Fruit fly (Drosophila melanogaster) whole organism, embryonic: ENCODE data around the gene CG9986.

Experiments
- Adf1 ChIP-seq: fragments of 200-800 bp; sonication (Bioruptor generic); IDR thresholded peaks from 2 replicates; pipeline ENCODE4 v1.3.6; 2022; ENCODE audit warnings: missing biosample characterization, missing genetic modification characterization
- Bdp1 ChIP-seq: fragments of 200-800 bp; sonication (Bioruptor generic); optimal IDR thresholded peaks from 3 replicates; lab custom pipeline; 2016; ENCODE audit warnings: missing biosample characterization, missing genetic modification characterization
- CG10366 ChIP-seq: fragments of 200-800 bp; sonication (Bioruptor generic); IDR thresholded peaks from 2 replicates; pipeline ENCODE4 v1.3.6; 2022; ENCODE audit warnings: missing biosample characterization, missing genetic modification characterization
- CG11085 ChIP-seq: fragments of 200-800 bp; sonication (Bioruptor generic); IDR thresholded peaks from 2 replicates; pipeline ENCODE4 v1.3.6; 2022; ENCODE audit warnings: missing biosample characterization, missing genetic modification characterization
- CG11093 ChIP-seq: fragments of 200-800 bp; sonication (Bioruptor generic); IDR thresholded peaks from 3 replicates; pipeline ENCODE4 v1.3.6; 2022; ENCODE audit warnings: missing biosample characterization, missing genetic modification characterization
- CG11723 ChIP-seq: fragments of 200-800 bp; sonication (Bioruptor generic); optimal IDR thresholded peaks from 2 replicates; lab custom pipeline; 2017; ENCODE audit warnings: missing biosample characterization, mild to moderate bottlenecking, missing genetic modification characterization
- CG12236 ChIP-seq: fragments of 200-800 bp; sonication (Bioruptor generic); optimal IDR thresholded peaks from 2 replicates; lab custom pipeline; 2016; ENCODE audit warnings: missing biosample characterization, missing genetic modification characterization
- CG13424 ChIP-seq: fragments of 200-800 bp; sonication (Bioruptor generic); optimal IDR thresholded peaks from 2 replicates; lab custom pipeline; 2019; ENCODE audit warnings: missing biosample characterization, mild to moderate bottlenecking, missing genetic modification characterization, moderate library complexity
- CG14014 ChIP-seq: fragments of 200-800 bp; sonication (Bioruptor generic); IDR thresholded peaks from 2 replicates; pipeline ENCODE4 v1.3.6; 2022; ENCODE audit warnings: missing biosample characterization, missing genetic modification characterization
- CG16813 ChIP-seq: fragments of 200-800 bp; sonication (Bioruptor generic); IDR thresholded peaks from 3 replicates; pipeline ENCODE4 v1.3.6; 2022; ENCODE audit warnings: missing biosample characterization, missing genetic modification characterization; ENCODE audit not compliant: partially characterized antibody
- CG16815 ChIP-seq: fragments of 200-800 bp; sonication (Bioruptor generic); optimal IDR thresholded peaks from 3 replicates; lab custom pipeline; 2017; ENCODE audit warnings: missing biosample characterization, mild to moderate bottlenecking, missing genetic modification characterization
- CG17186 ChIP-seq: fragments of 200-800 bp; sonication (Bioruptor generic); optimal IDR thresholded peaks from 3 replicates; lab custom pipeline; 2017; ENCODE audit warnings: missing biosample characterization, missing genetic modification reagents, missing genetic modification characterization
- CG17802 ChIP-seq: fragments of 200-800 bp; sonication (Bioruptor generic); optimal IDR thresholded peaks from 2 replicates; lab custom pipeline; 2018; ENCODE audit warnings: missing biosample characterization, mild to moderate bottlenecking, missing genetic modification characterization, moderate library complexity
- CG17912 ChIP-seq: fragments of 200-800 bp; sonication (Bioruptor generic); optimal IDR thresholded peaks from 2 replicates; lab custom pipeline; 2018; ENCODE audit warnings: missing biosample characterization, mild to moderate bottlenecking, missing genetic modification characterization
- CG31441 ChIP-seq: fragments of 200-800 bp; sonication (Bioruptor generic); IDR thresholded peaks from 2 replicates; pipeline ENCODE4 v1.3.6; 2022; ENCODE audit warnings: missing biosample characterization, missing genetic modification characterization
- CG32532 ChIP-seq: fragments of 200-800 bp; sonication (Bioruptor generic); IDR thresholded peaks from 2 replicates; pipeline ENCODE4 v1.3.6; 2022; ENCODE audit warnings: missing biosample characterization, missing genetic modification characterization
- CG3847 ChIP-seq: fragments of 200-800 bp; sonication (Bioruptor generic); IDR thresholded peaks from 2 replicates; pipeline ENCODE4 v1.3.6; 2022; ENCODE audit warnings: missing biosample characterization, missing genetic modification characterization
- CG4360 ChIP-seq: fragments of 200-800 bp; sonication (Bioruptor generic); IDR thresholded peaks from 2 replicates; pipeline ENCODE4 v1.3.6; 2022; ENCODE audit warnings: missing biosample characterization, missing genetic modification characterization
- CG7963 ChIP-seq: fragments of 200-800 bp; sonication (Bioruptor generic); IDR thresholded peaks from 3 replicates; pipeline ENCODE4 v1.3.6; 2022; ENCODE audit warnings: missing biosample characterization, missing genetic modification characterization; ENCODE audit not compliant: partially characterized antibody
- CG8944 ChIP-seq: fragments of 200-800 bp; sonication (Bioruptor generic); optimal IDR thresholded peaks from 3 replicates; lab custom pipeline; 2016; ENCODE audit warnings: missing biosample characterization, missing genetic modification characterization
- CG9437 ChIP-seq: fragments of 200-800 bp; sonication (Bioruptor generic); optimal IDR thresholded peaks from 2 replicates; lab custom pipeline; 2018; ENCODE audit warnings: missing biosample characterization, mild to moderate bottlenecking, missing genetic modification characterization
- Deaf1 ChIP-seq: fragments of 200-800 bp; optimal IDR thresholded peaks from 3 replicates; lab custom pipeline; 2019; ENCODE audit warnings: missing biosample characterization, mild to moderate bottlenecking, missing genetic modification characterization, moderate library complexity
- Dek ChIP-seq: fragments of 200-800 bp; sonication (Bioruptor generic); optimal IDR thresholded peaks from 3 replicates; lab custom pipeline; 2019; ENCODE audit warnings: missing biosample characterization, mild to moderate bottlenecking, missing genetic modification characterization, moderate library complexity
- Dll ChIP-seq: fragments of 200-800 bp; sonication (Bioruptor generic); IDR thresholded peaks from 4 replicates; pipeline ENCODE4 v1.3.6; 2022; ENCODE audit warnings: missing biosample characterization, missing genetic modification characterization; ENCODE audit not compliant: partially characterized antibody
- Doc3 ChIP-seq: fragments of 200-800 bp; sonication (Bioruptor generic); IDR thresholded peaks from 3 replicates; pipeline ENCODE4 v1.3.6; 2022; ENCODE audit warnings: missing biosample characterization, missing genetic modification characterization; ENCODE audit not compliant: partially characterized antibody
- Elba2 ChIP-seq: fragments of 200-800 bp; sonication (Bioruptor generic); optimal IDR thresholded peaks from 3 replicates; lab custom pipeline; 2016; ENCODE audit warnings: missing biosample characterization, missing genetic modification characterization
- Fer1 ChIP-seq: fragments of 200-800 bp; sonication (Bioruptor generic); optimal IDR thresholded peaks from 2 replicates; lab custom pipeline; 2017; ENCODE audit warnings: missing biosample characterization, mild to moderate bottlenecking, missing genetic modification characterization
- Hmr ChIP-seq: fragments of 200-800 bp; sonication (Bioruptor generic); optimal IDR thresholded peaks from 3 replicates; lab custom pipeline; 2017; ENCODE audit warnings: mild to moderate bottlenecking, missing biosample characterization, missing genetic modification reagents, missing genetic modification characterization
- Hr78 ChIP-seq, 2 experiments: fragments of 200-800 bp in 1 of 2; fragments of >200 bp in 1 of 2; sonication (Bioruptor generic) in 1 of 2; optimal IDR thresholded peaks; 2 replicates each; lab custom pipeline; 2017 to 2019; ENCODE audit warnings: missing biosample characterization in 2 of 2, missing genetic modification characterization in 2 of 2, mild to moderate bottlenecking in 1 of 2, moderate library complexity in 1 of 2
- Nf-YC ChIP-seq: fragments of 200-800 bp; optimal IDR thresholded peaks from 3 replicates; lab custom pipeline; 2019; ENCODE audit warnings: missing biosample characterization, mild to moderate bottlenecking, missing genetic modification characterization, moderate library complexity
- Sin3A ChIP-seq: fragments of >200 bp; optimal IDR thresholded peaks from 2 replicates; lab custom pipeline; 2018
- Tbp ChIP-seq: fragments of >200 bp; optimal IDR thresholded peaks from 2 replicates; lab custom pipeline; 2018; ENCODE audit warnings: missing biosample characterization, missing genetic modification characterization
- bbx ChIP-seq: fragments of 200-800 bp; sonication (Bioruptor generic); IDR thresholded peaks from 2 replicates; pipeline ENCODE4 v1.3.6; 2022; ENCODE audit warnings: missing biosample characterization, missing genetic modification characterization; ENCODE audit not compliant: partially characterized antibody
- bcd ChIP-seq: fragments of 200-800 bp; sonication (Bioruptor generic); optimal IDR thresholded peaks from 2 replicates; lab custom pipeline; 2017; ENCODE audit warnings: missing biosample characterization, mild to moderate bottlenecking, missing genetic modification characterization
- cato ChIP-seq: fragments of 200-800 bp; sonication (Bioruptor generic); optimal IDR thresholded peaks from 2 replicates; lab custom pipeline; 2016; ENCODE audit warnings: missing biosample characterization, missing genetic modification characterization, borderline replicate concordance
- chif ChIP-seq, 2 experiments: fragments of 200-800 bp; sonication (Bioruptor generic); optimal IDR thresholded peaks; 3 replicates each; lab custom pipeline; 2016; ENCODE audit warnings: missing biosample characterization in 2 of 2, missing genetic modification characterization in 2 of 2
- chn ChIP-seq: fragments of 200-800 bp; sonication (Bioruptor generic); optimal IDR thresholded peaks from 2 replicates; lab custom pipeline; 2016; ENCODE audit warnings: missing biosample characterization, missing genetic modification characterization
- dm ChIP-seq: fragments of 200-800 bp; sonication (Bioruptor generic); optimal IDR thresholded peaks from 3 replicates; lab custom pipeline; 2016; ENCODE audit warnings: missing biosample characterization, missing genetic modification characterization
- fru ChIP-seq: fragments of >200 bp; optimal IDR thresholded peaks from 2 replicates; lab custom pipeline; 2017
- ham ChIP-seq: fragments of 200-800 bp; sonication (Bioruptor generic); IDR thresholded peaks from 2 replicates; pipeline ENCODE4 v1.3.6; 2022; ENCODE audit warnings: missing biosample characterization, missing genetic modification characterization
- insv ChIP-seq, 2 experiments: fragments of 200-800 bp; sonication (Bioruptor generic); optimal IDR thresholded peaks; 3 replicates each; lab custom pipeline; 2016 to 2018; ENCODE audit warnings: missing biosample characterization in 2 of 2, missing genetic modification characterization in 2 of 2
- ken ChIP-seq: fragments of 200-800 bp; sonication (Bioruptor generic); IDR thresholded peaks from 3 replicates; pipeline ENCODE4 v1.3.6; 2022; ENCODE audit warnings: missing biosample characterization, missing genetic modification characterization
- knrl ChIP-seq: fragments of 200-800 bp; sonication (Bioruptor generic); IDR thresholded peaks from 3 replicates; pipeline ENCODE4 v1.3.6; 2022; ENCODE audit warnings: missing biosample characterization, missing genetic modification characterization; ENCODE audit not compliant: partially characterized antibody
- nom ChIP-seq: fragments of 200-800 bp; sonication (Bioruptor generic); optimal IDR thresholded peaks from 2 replicates; lab custom pipeline; 2017; ENCODE audit warnings: missing biosample characterization, missing genetic modification characterization, mild to moderate bottlenecking, moderate library complexity, missing genetic modification reagents
- otp ChIP-seq: fragments of 200-800 bp; sonication (Bioruptor generic); IDR thresholded peaks from 3 replicates; pipeline ENCODE4, ENCODE4 v1.3.6; 2022; ENCODE audit warnings: missing biosample characterization, missing genetic modification characterization
- prd ChIP-seq, 3 experiments: fragments of >200 bp in 2 of 3; fragments of 200-800 bp in 1 of 3; sonication (Bioruptor generic) in 1 of 3; optimal IDR thresholded peaks in 2 of 3; IDR thresholded peaks in 1 of 3; 2 replicates in 2 of 3; 3 replicates in 1 of 3; pipeline versions ENCODE4 v1.3.6 to Lab custom; 2017 to 2022; ENCODE audit warnings: missing biosample characterization in 1 of 3, missing genetic modification characterization in 1 of 3
- sima ChIP-seq: fragments of 200-800 bp; sonication (Bioruptor generic); optimal IDR thresholded peaks from 2 replicates; lab custom pipeline; 2016; ENCODE audit warnings: missing biosample characterization, missing genetic modification characterization
- ttk ChIP-seq: fragments of 200-800 bp; sonication (Bioruptor generic); IDR thresholded peaks from 2 replicates; pipeline ENCODE4 v2.1.2; 2022; ENCODE audit warnings: missing biosample characterization, missing genetic modification characterization
- unc-4 ChIP-seq: fragments of 200-800 bp; sonication (Bioruptor generic); IDR thresholded peaks from 2 replicates; pipeline ENCODE4 v1.3.6; 2022; ENCODE audit warnings: missing biosample characterization, missing genetic modification characterization; ENCODE audit not compliant: partially characterized antibody
- wdn ChIP-seq: fragments of 200-800 bp; sonication (Bioruptor generic); IDR thresholded peaks from 2 replicates; pipeline ENCODE4 v1.3.6; 2022; ENCODE audit warnings: missing biosample characterization, missing genetic modification characterization
- yki ChIP-seq: fragments of >200 bp; optimal IDR thresholded peaks from 3 replicates; lab custom pipeline; 2018

Gene CG9986

dm6 chr3R:28556385-28556784, 49.5 kb upstream of the CG9986 start (continued):
- TF ChIP-seq CG13424 (tag; lab: Kevin White, UChicago) (no peak), dm (GFP tag; lab: Kevin White, UChicago) (no peak), chif (GFP tag; optimal IDR thresholded peaks at IDR 0.05; lab: Kevin White, UChicago) (peak in 1 of 2 experiments; percentile 42), insv (GFP tag; optimal IDR thresholded peaks at IDR 0.05; lab: Kevin White, UChicago) (peak in 1 of 2 experiments; percentile 18), ken (0 out of 3 replicates have a peak, but pooled peaks have one; percentile 34), Deaf1 (tag; lab: Kevin White, UChicago) (no peak), CG12236 (GFP tag; lab: Kevin White, UChicago) (no peak), chn (GFP tag; lab: Kevin White, UChicago) (no peak), CG31441 (GFP tag; lab: Robert Waterston, UW) (no peak), CG8944 (no peak), CG11723 (peak; percentile 8), Dek (tag; lab: Kevin White, UChicago) (no peak), wdn (no peak), CG17186 (GFP tag; lab: Kevin White, UChicago) (no peak), Doc3 (GFP tag; lab: Robert Waterston, UW) (no peak), CG9437 (GFP tag; lab: Kevin White, UChicago) (no peak), CG11093 (peak; percentile 42; the same call in 1 of the 3 replicates), CG7963 (no peak), sima (GFP tag; lab: Kevin White, UChicago) (no peak), Dll (GFP tag; lab: Robert Waterston, UW) (no peak), CG32532 (GFP tag; lab: Robert Waterston, UW) (no peak), CG11085 (GFP tag; lab: Robert Waterston, UW) (no peak), cato (GFP tag; lab: Kevin White, UChicago) (no peak), CG17912 (GFP tag; lab: Kevin White, UChicago) (no peak), bbx (GFP tag; lab: Robert Waterston, UW) (no peak), Sin3A (lab: Kevin White, UChicago) (no peak), Nf-YC (tag; lab: Kevin White, UChicago) (no peak), CG17802 (no peak), Elba2 (GFP tag; lab: Kevin White, UChicago) (no peak), CG16815 (no peak), prd (optimal IDR thresholded peaks at IDR 0.05; lab: Kevin White, UChicago) (no peak), prd (GFP tag; IDR thresholded peaks at IDR 0.05; lab: Robert Waterston, UW) (no peak), Bdp1 (GFP tag; lab: Kevin White, UChicago) (no peak), nom (GFP tag; lab: Kevin White, UChicago) (no peak), CG3847 (GFP tag; lab: Robert Waterston, UW) (no peak), Hmr (GFP tag; lab: Kevin White, UChicago) (peak; percentile 75), Fer1 (GFP tag; lab: Kevin White, UChicago) (peak; percentile 66), Adf1 (GFP tag; lab: Robert Waterston, UW) (no peak), otp (GFP tag; lab: Robert Waterston, UW) (peak; percentile 44; the same call in 1 of the 3 replicates), CG16813 (GFP tag; lab: Robert Waterston, UW) (no peak), ham (no peak), knrl (GFP tag; lab: Robert Waterston, UW) (no peak), fru (lab: Kevin White, UChicago) (no peak), CG10366 (GFP tag; lab: Robert Waterston, UW) (no peak), CG4360 (GFP tag; lab: Robert Waterston, UW) (no peak), Hr78 (GFP tag; optimal IDR thresholded peaks at IDR 0.05; lab: Kevin White, UChicago) (no peak), CG14014 (GFP tag; lab: Robert Waterston, UW) (peak; percentile 15; the same call in 1 of the 2 replicates), bcd (GFP tag; lab: Kevin White, UChicago) (peak; percentile 34), yki (no peak), Tbp (GFP tag; lab: Kevin White, UChicago) (no peak), ttk (GFP tag; lab: Robert Waterston, UW) (no peak), unc-4 (GFP tag; lab: Robert Waterston, UW) (no peak)
